Worm (Caenorhabditis elegans) whole organism, L3 larva: Measurements from ENCODE around the gene cyb-1.

Source experiments
- R02D3.7 ChIP-seq: fragments of 150-350 bp; optimal IDR thresholded peaks from 2 replicates; lab custom pipeline; 2014; ENCODE audit warnings: missing biosample characterization, missing genetic modification characterization
- aly-2 ChIP-seq: fragments of 150-350 bp; optimal IDR thresholded peaks from 2 replicates; lab custom pipeline; 2014; ENCODE audit warnings: missing biosample characterization, missing genetic modification characterization
- ama-1 ChIP-seq: fragments of 150-350 bp; optimal IDR thresholded peaks from 2 replicates; lab custom pipeline; 2018
- ceh-16 ChIP-seq: sonication (generic microtip); optimal IDR thresholded peaks from 2 replicates; lab custom pipeline; 2017; ENCODE audit warnings: missing biosample characterization, missing genetic modification characterization
- ceh-9 ChIP-seq: sonication (generic microtip); optimal IDR thresholded peaks from 2 replicates; lab custom pipeline; 2018; ENCODE audit warnings: missing biosample characterization, missing genetic modification characterization
- egl-5 ChIP-seq: fragments of 150-350 bp; optimal IDR thresholded peaks from 2 replicates; lab custom pipeline; 2017; ENCODE audit warnings: missing biosample characterization, missing genetic modification reagents, missing genetic modification characterization, inconsistent platforms
- elt-1 ChIP-seq: fragments of 150-350 bp; optimal IDR thresholded peaks from 2 replicates; lab custom pipeline; 2014; ENCODE audit warnings: missing biosample characterization, missing genetic modification characterization
- elt-2 ChIP-seq: sonication (generic microtip); optimal IDR thresholded peaks from 2 replicates; lab custom pipeline; 2016; ENCODE audit warnings: missing genetic modification reagents, mild to moderate bottlenecking, missing genetic modification characterization, missing compliant biosample characterization
- elt-3 ChIP-seq, 3 experiments: fragments of 150-350 bp in 1 of 3; sonication (generic microtip) in 2 of 3; optimal IDR thresholded peaks; 2 replicates in 2 of 3; 4 replicates in 1 of 3; lab custom pipeline; 2014 to 2017; ENCODE audit warnings: missing biosample characterization in 3 of 3, missing genetic modification characterization in 3 of 3
- eor-1 ChIP-seq, 2 experiments: fragments of 150-350 bp; optimal IDR thresholded peaks; 2 replicates each; lab custom pipeline; 2014 to 2018; ENCODE audit warnings: missing biosample characterization in 2 of 2, missing genetic modification characterization in 2 of 2
- fos-1 ChIP-seq: fragments of 150-350 bp; optimal IDR thresholded peaks from 2 replicates; lab custom pipeline; 2014; ENCODE audit warnings: missing biosample characterization, missing genetic modification characterization
- hmg-11 ChIP-seq: sonication (generic microtip); optimal IDR thresholded peaks from 2 replicates; lab custom pipeline; 2016; ENCODE audit warnings: missing genetic modification characterization, missing compliant biosample characterization
- jun-1 ChIP-seq: fragments of 150-350 bp; optimal IDR thresholded peaks from 2 replicates; lab custom pipeline; 2014; ENCODE audit warnings: missing biosample characterization, missing genetic modification reagents, missing genetic modification characterization
- lin-15B ChIP-seq: fragments of 150-350 bp; optimal IDR thresholded peaks from 2 replicates; lab custom pipeline; 2014; ENCODE audit warnings: missing biosample characterization, missing genetic modification characterization
- lin-39 ChIP-seq: fragments of 150-350 bp; optimal IDR thresholded peaks from 2 replicates; lab custom pipeline; 2018; ENCODE audit warnings: missing biosample characterization, missing genetic modification reagents, missing genetic modification characterization
- lsy-12 ChIP-seq: sonication (generic microtip); optimal IDR thresholded peaks from 2 replicates; lab custom pipeline; 2016; ENCODE audit warnings: mild to moderate bottlenecking, missing genetic modification characterization, missing compliant biosample characterization
- mdl-1 ChIP-seq: fragments of 150-350 bp; optimal IDR thresholded peaks from 2 replicates; lab custom pipeline; 2014; ENCODE audit warnings: missing biosample characterization, missing genetic modification characterization
- mml-1 ChIP-seq: fragments of 150-350 bp; sonication (generic microtip); optimal IDR thresholded peaks from 3 replicates; lab custom pipeline; 2014; ENCODE audit warnings: missing biosample characterization, missing genetic modification characterization
- nfya-1 ChIP-seq: sonication (generic microtip); optimal IDR thresholded peaks from 2 replicates; lab custom pipeline; 2017; ENCODE audit warnings: missing genetic modification characterization, mild to moderate bottlenecking, missing compliant biosample characterization, antibody characterized with exemption, moderate library complexity; ENCODE audit not compliant: insufficient read depth
- nhr-11 ChIP-seq: fragments of 150-350 bp; optimal IDR thresholded peaks from 2 replicates; lab custom pipeline; 2014; ENCODE audit warnings: missing biosample characterization, missing genetic modification characterization
- nhr-12 ChIP-seq: fragments of 150-350 bp; optimal IDR thresholded peaks from 2 replicates; lab custom pipeline; 2014; ENCODE audit warnings: missing biosample characterization, missing genetic modification characterization
- nhr-23 ChIP-seq: fragments of 150-350 bp; optimal IDR thresholded peaks from 2 replicates; lab custom pipeline; 2014; ENCODE audit warnings: missing biosample characterization, missing genetic modification reagents, missing genetic modification characterization
- nhr-237 ChIP-seq: fragments of 150-350 bp; optimal IDR thresholded peaks from 2 replicates; lab custom pipeline; 2014; ENCODE audit warnings: missing biosample characterization, missing genetic modification characterization
- nhr-25 ChIP-seq: sonication (generic microtip); optimal IDR thresholded peaks from 2 replicates; lab custom pipeline; 2017; ENCODE audit warnings: missing biosample characterization, missing genetic modification characterization
- nhr-28 ChIP-seq: fragments of 150-350 bp; optimal IDR thresholded peaks from 2 replicates; lab custom pipeline; 2014; ENCODE audit warnings: missing biosample characterization, missing genetic modification characterization
- nhr-43 ChIP-seq: sonication (generic microtip); optimal IDR thresholded peaks from 2 replicates; lab custom pipeline; 2016; ENCODE audit warnings: mild to moderate bottlenecking, missing genetic modification characterization, missing compliant biosample characterization; ENCODE audit not compliant: poor library complexity, severe bottlenecking
- nhr-67 ChIP-seq: fragments of 150-350 bp; optimal IDR thresholded peaks from 2 replicates; lab custom pipeline; 2014; ENCODE audit warnings: missing biosample characterization, missing genetic modification characterization
- nhr-76 ChIP-seq: fragments of 150-350 bp; sonication (generic microtip); optimal IDR thresholded peaks from 5 replicates; lab custom pipeline; 2014; ENCODE audit warnings: missing biosample characterization, missing genetic modification characterization
- nhr-77 ChIP-seq: fragments of 150-350 bp; optimal IDR thresholded peaks from 2 replicates; lab custom pipeline; 2014; ENCODE audit warnings: missing biosample characterization, missing genetic modification characterization
- pha-4 ChIP-seq: fragments of 150-350 bp; optimal IDR thresholded peaks from 2 replicates; lab custom pipeline; 2014; ENCODE audit warnings: missing biosample characterization, missing genetic modification reagents, missing genetic modification characterization
- pqm-1 ChIP-seq: fragments of 150-350 bp; optimal IDR thresholded peaks from 2 replicates; lab custom pipeline; 2017; ENCODE audit warnings: missing biosample characterization, missing genetic modification characterization, inconsistent platforms
- sea-2 ChIP-seq: fragments of 150-350 bp; sonication (generic microtip); optimal IDR thresholded peaks from 4 replicates; lab custom pipeline; 2014; ENCODE audit warnings: missing biosample characterization, missing genetic modification reagents, missing genetic modification characterization
- skn-1 ChIP-seq: fragments of 150-350 bp; optimal IDR thresholded peaks from 2 replicates; lab custom pipeline; 2014; ENCODE audit warnings: missing biosample characterization, missing genetic modification characterization
- snpc-4 ChIP-seq: fragments of 150-350 bp; optimal IDR thresholded peaks from 2 replicates; lab custom pipeline; 2014; ENCODE audit warnings: missing biosample characterization, missing genetic modification characterization
- tbx-2 ChIP-seq: sonication (generic microtip); optimal IDR thresholded peaks from 2 replicates; lab custom pipeline; 2016; ENCODE audit warnings: mild to moderate bottlenecking, missing genetic modification characterization, missing compliant biosample characterization
- unc-39 ChIP-seq: sonication (generic microtip); optimal IDR thresholded peaks from 4 replicates; lab custom pipeline; 2017; ENCODE audit warnings: missing biosample characterization, missing genetic modification characterization
- unc-62 ChIP-seq: fragments of 150-350 bp; sonication (generic microtip); optimal IDR thresholded peaks from 4 replicates; lab custom pipeline; 2014; ENCODE audit warnings: missing biosample characterization, missing genetic modification reagents, missing genetic modification characterization
- ztf-11 ChIP-seq: fragments of 150-350 bp; optimal IDR thresholded peaks from 2 replicates; lab custom pipeline; 2014; ENCODE audit warnings: missing biosample characterization, missing genetic modification characterization
- ztf-4 ChIP-seq: fragments of 150-350 bp; optimal IDR thresholded peaks from 2 replicates; lab custom pipeline; 2014; ENCODE audit warnings: missing biosample characterization, missing genetic modification characterization

The cyb-1 gene

ce11 chrIV:10734527-10735436, at the start of gene cyb-1, which contains the start of gene orc-5:
cyb-1 (plus strand) TSS chrIV:10735216.
orc-5 (minus strand) TSS chrIV:10734588.
- TF ChIP-seq lin-15B (tag; lab: Kevin White, UChicago) (peak; percentile 96), nhr-11 (tag; lab: Kevin White, UChicago) (no peak), nhr-23 (tag; lab: Kevin White, UChicago) (peak; percentile 85), lin-39 (peak; percentile 73), eor-1 (tag; optimal IDR thresholded peaks at IDR 0.05; lab: Kevin White, UChicago) (no peak), unc-62 (GFP tag; lab: Kevin White, UChicago) (no peak), hmg-11 (tag; lab: Kevin White, UChicago) (peak; percentile 46), nhr-77 (no peak), tbx-2 (tag; lab: Kevin White, UChicago) (no peak), nhr-237 (tag; lab: Kevin White, UChicago) (no peak), ceh-9 (tag; lab: Kevin White, UChicago) (no peak), skn-1 (tag; lab: Kevin White, UChicago) (peak; percentile 63), mdl-1 (tag; lab: Kevin White, UChicago) (no peak), lsy-12 (tag; lab: Kevin White, UChicago) (no peak), egl-5 (tag; lab: Kevin White, UChicago) (no peak), ztf-11 (tag; lab: Kevin White, UChicago) (no peak), elt-1 (no peak), nhr-28 (tag; lab: Kevin White, UChicago) (no peak), nhr-25 (tag; lab: Kevin White, UChicago) (peak; percentile 69), nfya-1 (tag; lab: Kevin White, UChicago) (peak; percentile 87), ceh-16 (tag; lab: Kevin White, UChicago) (no peak), nhr-67 (tag; lab: Kevin White, UChicago) (no peak), snpc-4 (peak; percentile 16), mml-1 (tag; lab: Kevin White, UChicago) (no peak), fos-1 (tag; lab: Kevin White, UChicago) (no peak), pha-4 (tag; lab: Kevin White, UChicago) (peak; percentile 90), R02D3.7 (tag; lab: Kevin White, UChicago) (peak; percentile 20), nhr-76 (tag; lab: Kevin White, UChicago) (no peak), nhr-43 (tag; lab: Kevin White, UChicago) (peak; percentile 42), elt-3 (tag; optimal IDR thresholded peaks at IDR 0.05; lab: Kevin White, UChicago) (no peak), ztf-4 (no peak), nhr-12 (no peak), pqm-1 (tag; lab: Kevin White, UChicago) (peak; percentile 2), elt-2 (tag; lab: Kevin White, UChicago) (peak; percentile 11), sea-2 (GFP tag; lab: Kevin White, UChicago) (no peak), ama-1 (lab: Kevin White, UChicago) (no peak), jun-1 (tag; lab: Kevin White, UChicago) (no peak), unc-39 (no peak)

- TF ChIP-seq ztf-4: no peak
- no peak for TF ChIP-seq aly-2 (tag; lab: Kevin White, UChicago)
- no peak for TF ChIP-seq hmg-11 (tag; lab: Kevin White, UChicago)
- no peak for TF ChIP-seq lin-39
- TF ChIP-seq nhr-12: no peak
- no peak for TF ChIP-seq pqm-1 (tag; lab: Kevin White, UChicago)
- TF ChIP-seq ceh-16 (tag; lab: Kevin White, UChicago): no peak
- TF ChIP-seq unc-62 (GFP tag; lab: Kevin White, UChicago): no peak
Observed at ce11 chrIV:10685758-10686157, 49.3 kb upstream of the cyb-1 start, which contains the start of the genes K08C7.6 and R102.1. K08C7.6 (minus strand) TSS chrIV:10685858. R102.1 (plus strand) TSS chrIV:10686048.
